Worm (Caenorhabditis elegans): ENCODE measurements around the gene W02C12.2.

Gene W02C12.2

DNA sequence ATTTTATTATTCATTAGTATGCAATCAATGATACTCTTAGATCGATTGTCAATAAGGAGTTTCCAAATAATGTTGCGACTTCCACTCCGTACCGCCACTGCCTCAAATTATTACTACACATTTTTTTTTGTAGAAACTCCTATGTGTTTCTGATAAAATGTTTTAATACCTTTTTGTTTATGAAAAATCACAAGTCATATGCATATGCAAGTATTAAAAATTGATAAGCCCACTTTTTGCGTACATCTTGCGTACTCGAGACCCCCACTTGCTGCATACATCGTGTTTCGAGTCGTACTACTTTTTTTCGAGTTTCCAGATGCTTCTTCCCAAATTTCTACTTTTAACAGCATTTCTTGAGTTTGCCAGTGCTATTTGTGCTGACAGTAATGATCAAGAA lies 42.8 kb downstream of the W02C12.2 start, which contains the start of gene clec-76 (continued):
- TF ChIP-seq aptf-2 (GFP tag; conservative IDR thresholded peaks at IDR 0.05), result no peak
- TF ChIP-seq nhr-27 (tag; optimal IDR thresholded peaks at IDR 0.05), result no peak
- TF ChIP-seq tbp1 (GFP tag; optimal IDR thresholded peaks at IDR 0.05), result no peak

DNA sequence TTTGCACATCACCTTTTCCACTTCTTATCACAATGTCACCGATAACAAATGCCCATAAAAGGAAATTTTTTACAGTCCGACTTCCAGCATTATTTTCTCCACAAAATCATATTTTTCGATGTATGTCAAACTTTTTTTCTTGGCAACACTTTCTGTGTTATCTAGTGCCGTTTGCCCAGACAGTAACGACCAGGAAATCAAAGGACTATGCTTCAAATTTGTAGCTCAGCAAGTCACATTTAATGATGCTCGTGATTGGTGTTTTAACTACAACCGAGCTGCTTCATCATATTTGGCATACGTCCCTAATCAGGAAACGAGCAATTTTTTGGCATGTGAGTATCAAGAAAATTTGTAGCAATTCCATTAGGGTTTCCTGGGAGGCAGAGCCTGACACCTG lies 44.3 kb downstream of the W02C12.2 start:
- peak; percentile 13 for TF ChIP-seq nhr-80 (tag; optimal IDR thresholded peaks at IDR 0.05)
- no peak for TF ChIP-seq attf-3 (GFP tag; conservative IDR thresholded peaks at IDR 0.05)
- no peak for TF ChIP-seq mxl-1 (tag; optimal IDR thresholded peaks at IDR 0.05)

DNA sequence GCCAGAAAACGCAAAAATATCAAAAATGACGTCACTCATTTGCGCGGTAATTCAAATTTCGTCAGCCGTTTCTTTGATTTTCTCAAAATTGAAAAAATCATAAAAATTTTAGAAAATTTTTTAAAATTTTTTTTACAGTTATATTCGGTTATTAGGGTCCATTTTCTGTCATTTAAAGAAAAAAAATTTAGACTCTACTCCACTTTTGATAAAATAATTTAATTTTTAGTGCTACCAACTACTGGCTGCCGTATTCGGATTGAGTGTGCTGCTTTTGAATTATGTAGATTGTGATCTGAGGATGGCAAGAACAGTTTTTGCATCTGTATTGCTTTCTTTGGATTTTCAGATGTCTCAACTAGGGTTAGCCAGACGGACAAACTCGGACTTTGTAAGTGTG lies 45.2 kb downstream of the W02C12.2 start, which contains the start of gene Y46C8AM.1:
TSS of gene Y46C8AM.1 (plus strand) at position 301 of the 400 bp plus-strand sequence.
- TF ChIP-seq sptf-2 (GFP tag; optimal IDR thresholded peaks at IDR 0.05) (no peak), lsy-27 (tag; optimal IDR thresholded peaks at IDR 0.05; ENCODE audit: borderline replicate concordance, insufficient read depth) (no peak), ccch-3 (GFP tag; optimal IDR thresholded peaks at IDR 0.05) (no peak), T26A5.8 (tag; optimal IDR thresholded peaks at IDR 0.05) (no peak), unc-130 (GFP tag; optimal IDR thresholded peaks at IDR 0.05) (no peak), madf-3 (GFP tag; IDR thresholded peaks at IDR 0.05) (no peak), lir-1 (GFP tag; conservative IDR thresholded peaks at IDR 0.05) (no peak), nhr-120 (GFP tag; IDR thresholded peaks at IDR 0.05) (no peak), F52B5.7 (tag; optimal IDR thresholded peaks at IDR 0.05) (no peak), ztf-3 (GFP tag; optimal IDR thresholded peaks at IDR 0.05) (no peak)

DNA sequence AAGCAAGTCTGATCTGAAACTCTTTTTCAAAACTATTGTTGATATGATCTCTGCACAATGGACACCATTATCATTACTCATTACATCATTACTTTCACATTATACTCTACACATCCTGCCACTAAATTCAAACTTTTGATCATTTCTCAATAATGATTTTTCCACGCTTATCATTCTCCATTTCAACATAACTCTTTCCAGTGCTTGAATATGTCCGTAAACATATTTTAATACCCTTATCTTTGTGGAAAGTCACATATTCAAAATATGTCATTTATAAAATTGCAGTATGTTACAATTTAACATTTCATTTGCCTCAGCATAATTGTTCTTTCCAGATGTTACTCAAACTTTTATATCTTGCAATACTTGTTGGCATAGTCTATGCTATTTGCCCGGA lies 47.4 kb downstream of the W02C12.2 start, which contains the start of gene clec-75:
TSS of gene clec-75 (plus strand) at position 339 of the 400 bp plus-strand sequence.
- TF ChIP-seq Y67H2A.10 (GFP tag; conservative IDR thresholded peaks at IDR 0.05) (no peak), tbx-9 (tag; optimal IDR thresholded peaks at IDR 0.05; ENCODE audit: borderline replicate concordance) (no peak), nhr-80 (tag; optimal IDR thresholded peaks at IDR 0.05) (peak; percentile 36), nhr-179 (tag; optimal IDR thresholded peaks at IDR 0.05) (no peak), mcd-1 (GFP tag; IDR thresholded peaks at IDR 0.05) (no peak)

DNA sequence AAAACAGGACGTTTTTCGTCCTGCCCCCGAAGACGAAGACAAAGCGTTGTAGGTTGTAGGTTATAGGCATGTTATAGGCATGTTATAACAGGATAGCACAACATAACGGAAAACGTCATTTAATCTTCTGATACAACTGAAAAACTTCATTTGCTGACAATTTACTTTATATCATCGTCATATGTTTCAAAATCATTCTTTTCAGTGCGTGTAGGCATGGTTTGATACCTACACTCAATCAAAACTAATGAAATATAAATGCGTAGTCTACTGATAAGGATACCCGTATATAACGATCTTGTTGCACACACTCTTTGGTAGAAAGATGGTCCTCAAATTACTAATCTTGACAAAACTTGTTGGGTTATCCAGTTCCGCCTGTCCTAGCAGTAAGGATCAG lies 51.1 kb downstream of the W02C12.2 start, which contains the start of gene clec-74:
TSS of gene clec-74 (plus strand) at position 301 of the 400 bp plus-strand sequence.
- TF ChIP-seq B0035.1 (tag; optimal IDR thresholded peaks at IDR 0.05), result no peak
- TF ChIP-seq Y53G8AR.9 (GFP tag; conservative IDR thresholded peaks at IDR 0.05), result no peak
- no peak for TF ChIP-seq pha-4 (tag; optimal IDR thresholded peaks at IDR 0.05)
- TF ChIP-seq D2030.7 (GFP tag; IDR thresholded peaks at IDR 0.05), result no peak
- TF ChIP-seq ceh-58 (GFP tag; IDR thresholded peaks at IDR 0.05), result no peak
- TF ChIP-seq hmg-1.2 (GFP tag; IDR thresholded peaks at IDR 0.05), result no peak
- no peak for TF ChIP-seq B0019.2 (GFP tag; conservative IDR thresholded peaks at IDR 0.05)
- no peak for TF ChIP-seq egrh-3 (GFP tag; IDR thresholded peaks at IDR 0.05)
- TF ChIP-seq B0261.1 (tag; optimal IDR thresholded peaks at IDR 0.05), result no peak
- TF ChIP-seq F57C9.4 (tag; optimal IDR thresholded peaks at IDR 0.05), result no peak
- no peak for TF ChIP-seq atf-7 (tag; optimal IDR thresholded peaks at IDR 0.05)
- no peak for TF ChIP-seq lin-26 (GFP tag; IDR thresholded peaks at IDR 0.05)
- no peak for TF ChIP-seq mes-4 (tag; optimal IDR thresholded peaks at IDR 0.05)
- no peak for TF ChIP-seq dpff-1 (tag; optimal IDR thresholded peaks at IDR 0.05)
